Worm (Caenorhabditis elegans): ENCODE data around the gene acs-1.

ce11 chrV:6496611-6497158 lies 28.1 kb upstream of the acs-1 start, which contains the start of gene dgtr-1:
- TF ChIP-seq flt-1 (GFP tag; IDR thresholded peaks at IDR 0.05) (no peak), cog-1 (tag; optimal IDR thresholded peaks at IDR 0.05) (no peak), ztf-29 (GFP tag; IDR thresholded peaks at IDR 0.05) (no peak), klf-2 (GFP tag; conservative IDR thresholded peaks at IDR 0.05) (no peak), med-1 (GFP tag; optimal IDR thresholded peaks at IDR 0.05; ENCODE audit: insufficient read depth) (no peak), tab-1 (GFP tag; IDR thresholded peaks at IDR 0.05) (no peak), T22C8.4 (GFP tag; IDR thresholded peaks at IDR 0.05) (no peak), ztf-23 (GFP tag; IDR thresholded peaks at IDR 0.05) (no peak)
